Worm (Caenorhabditis elegans): ENCODE measurements around the gene fem-2.

Gene fem-2

DNA sequence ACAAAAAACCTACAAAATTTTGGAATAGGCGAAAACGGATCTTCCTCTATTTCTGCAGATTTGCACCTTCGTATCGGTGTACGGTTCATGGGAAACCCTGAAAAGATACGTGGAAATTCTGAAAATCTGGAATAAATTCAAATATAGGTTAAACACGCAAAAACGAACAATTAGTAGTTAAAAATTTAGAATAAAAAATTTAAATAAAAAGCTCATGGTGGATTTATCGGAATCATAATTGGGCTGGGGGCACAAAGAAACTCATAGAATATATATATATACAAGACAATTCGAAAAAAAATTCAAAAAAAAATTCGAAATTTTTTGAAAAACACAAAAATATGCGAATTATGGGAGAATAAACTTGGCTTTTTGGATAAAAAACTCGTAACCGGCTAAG, 47.4 kb downstream of the fem-2 start, which contains the start of gene helq-1:
Gene helq-1 (minus strand): TSS at position 101 of the 400 bp plus-strand sequence.
- no peak for TF ChIP-seq ama-1 (optimal IDR thresholded peaks at IDR 0.05)
- TF ChIP-seq ceh-13 (GFP tag; optimal IDR thresholded peaks at IDR 0.05): no peak
- no peak for TF ChIP-seq F13C5.2 (tag; optimal IDR thresholded peaks at IDR 0.05)
- TF ChIP-seq B0310.2 (tag; optimal IDR thresholded peaks at IDR 0.05): no peak
- TF ChIP-seq tbx-37 (GFP tag; conservative IDR thresholded peaks at IDR 0.05): no peak
- no peak for TF ChIP-seq pes-1 (GFP tag; IDR thresholded peaks at IDR 0.05)
- no peak for TF ChIP-seq scrt-1 (GFP tag; IDR thresholded peaks at IDR 0.05)
- no peak for TF ChIP-seq hmg-4 (GFP tag; optimal IDR thresholded peaks at IDR 0.05)
- TF ChIP-seq ets-7 (tag; optimal IDR thresholded peaks at IDR 0.05): no peak
- no peak for TF ChIP-seq tra-4 (tag; optimal IDR thresholded peaks at IDR 0.05)
- no peak for TF ChIP-seq ceh-36 (tag; optimal IDR thresholded peaks at IDR 0.05)

All from whole organism, early embryonic.